Worm (Caenorhabditis elegans) whole organism, late embryonic: ENCODE measurements around the gene vps-39.
"Not testable (repeated sequence)": the region's sequence is repeated elsewhere in the genome, so short reads cannot be mapped to it uniquely, and the experiment has no call there.

ENCODE experiments used
- C08G9.2 ChIP-seq: sonication (generic microtip); optimal IDR thresholded peaks from 2 replicates; lab custom pipeline; 2016; ENCODE audit warnings: mild to moderate bottlenecking, missing genetic modification characterization, moderate library complexity, missing compliant biosample characterization
- C38D4.7 ChIP-seq: fragments of 200-800 bp; sonication (Bioruptor generic); optimal IDR thresholded peaks from 2 replicates; lab custom pipeline; 2018; ENCODE audit warnings: mild to moderate bottlenecking, missing genetic modification characterization, moderate library complexity, missing compliant biosample characterization
- F13H6.1 ChIP-seq: sonication (generic microtip); optimal IDR thresholded peaks from 2 replicates; lab custom pipeline; 2016; ENCODE audit warnings: missing genetic modification characterization, missing compliant biosample characterization
- K02D7.2 ChIP-seq: sonication (generic microtip); optimal IDR thresholded peaks from 2 replicates; lab custom pipeline; 2017; ENCODE audit warnings: mild to moderate bottlenecking, missing genetic modification characterization, missing compliant biosample characterization
- T23F11.4 ChIP-seq: fragments of 200-800 bp; sonication (Bioruptor generic); optimal IDR thresholded peaks from 2 replicates; lab custom pipeline; 2018; ENCODE audit warnings: mild to moderate bottlenecking, missing genetic modification characterization, missing compliant biosample characterization
- ceh-14 ChIP-seq: sonication (generic microtip); optimal IDR thresholded peaks from 2 replicates; lab custom pipeline; 2016; ENCODE audit warnings: missing genotype, missing genetic modification characterization, missing compliant biosample characterization
- ceh-18 ChIP-seq: sonication (generic microtip); optimal IDR thresholded peaks from 2 replicates; lab custom pipeline; 2016; ENCODE audit warnings: missing genetic modification characterization, missing compliant biosample characterization
- ceh-2 ChIP-seq: sonication (generic microtip); optimal IDR thresholded peaks from 2 replicates; lab custom pipeline; 2016; ENCODE audit warnings: missing genotype, missing genetic modification characterization, missing compliant biosample characterization
- ceh-24 ChIP-seq: sonication (generic microtip); optimal IDR thresholded peaks from 2 replicates; lab custom pipeline; 2016; ENCODE audit warnings: mild to moderate bottlenecking, missing genetic modification characterization, missing compliant biosample characterization
- ceh-31 ChIP-seq: sonication (generic microtip); optimal IDR thresholded peaks from 2 replicates; lab custom pipeline; 2016; ENCODE audit warnings: missing genetic modification characterization, missing compliant biosample characterization
- ceh-34 ChIP-seq: sonication (generic microtip); optimal IDR thresholded peaks from 2 replicates; lab custom pipeline; 2016; ENCODE audit warnings: mild to moderate bottlenecking, missing genetic modification characterization, missing compliant biosample characterization
- ceh-6 ChIP-seq: fragments of 200-800 bp; sonication (Bioruptor generic); optimal IDR thresholded peaks from 2 replicates; lab custom pipeline; 2018; ENCODE audit warnings: mild to moderate bottlenecking, missing genetic modification characterization, missing compliant biosample characterization
- dmd-4 ChIP-seq: sonication (generic microtip); optimal IDR thresholded peaks from 2 replicates; lab custom pipeline; 2016; ENCODE audit warnings: borderline replicate concordance, missing genetic modification characterization, missing compliant biosample characterization
- dve-1 ChIP-seq: sonication (generic microtip); optimal IDR thresholded peaks from 2 replicates; lab custom pipeline; 2017; ENCODE audit warnings: antibody characterized with exemption, mild to moderate bottlenecking, missing genetic modification characterization, missing compliant biosample characterization
- elt-2 ChIP-seq: sonication (generic microtip); optimal IDR thresholded peaks from 2 replicates; lab custom pipeline; 2016; ENCODE audit warnings: missing genetic modification reagents, missing genetic modification characterization, missing compliant biosample characterization
- ets-4 ChIP-seq: sonication (generic microtip); optimal IDR thresholded peaks from 2 replicates; lab custom pipeline; 2016; ENCODE audit warnings: missing genetic modification characterization, missing compliant biosample characterization
- fax-1 ChIP-seq: sonication (generic microtip); optimal IDR thresholded peaks from 2 replicates; lab custom pipeline; 2016; ENCODE audit warnings: missing genotype, missing genetic modification characterization, missing compliant biosample characterization
- fkh-6 ChIP-seq: sonication (generic microtip); optimal IDR thresholded peaks from 2 replicates; lab custom pipeline; 2016; ENCODE audit warnings: missing genetic modification characterization, missing compliant biosample characterization
- hlh-30 ChIP-seq: sonication (generic microtip); optimal IDR thresholded peaks from 2 replicates; lab custom pipeline; 2017; ENCODE audit warnings: antibody characterized with exemption, missing genetic modification characterization, missing compliant biosample characterization; ENCODE audit not compliant: insufficient read depth
- hlh-6 ChIP-seq: sonication (generic microtip); optimal IDR thresholded peaks from 2 replicates; lab custom pipeline; 2016; ENCODE audit warnings: missing genotype, missing genetic modification characterization, missing compliant biosample characterization
- hlh-8 ChIP-seq: sonication (generic microtip); optimal IDR thresholded peaks from 2 replicates; lab custom pipeline; 2016; ENCODE audit warnings: missing genotype, missing genetic modification characterization, missing compliant biosample characterization
- lim-6 ChIP-seq: sonication (generic microtip); optimal IDR thresholded peaks from 2 replicates; lab custom pipeline; 2016; ENCODE audit warnings: missing genetic modification characterization, missing compliant biosample characterization
- mec-3 ChIP-seq: sonication (generic microtip); optimal IDR thresholded peaks from 2 replicates; lab custom pipeline; 2016; ENCODE audit warnings: borderline replicate concordance, missing genetic modification characterization, missing compliant biosample characterization
- nfya-1 ChIP-seq: sonication (generic microtip); optimal IDR thresholded peaks from 2 replicates; lab custom pipeline; 2017; ENCODE audit warnings: missing genetic modification characterization, mild to moderate bottlenecking, missing compliant biosample characterization, antibody characterized with exemption, moderate library complexity
- odd-2 ChIP-seq: sonication (generic microtip); optimal IDR thresholded peaks from 2 replicates; lab custom pipeline; 2017; ENCODE audit warnings: antibody characterized with exemption, mild to moderate bottlenecking, missing genetic modification characterization, missing compliant biosample characterization
- pat-9 ChIP-seq: fragments of 200-800 bp; sonication (Bioruptor generic); optimal IDR thresholded peaks from 2 replicates; lab custom pipeline; 2018; ENCODE audit warnings: mild to moderate bottlenecking, missing genetic modification characterization, moderate library complexity, missing compliant biosample characterization
- pqm-1 ChIP-seq: sonication (generic microtip); optimal IDR thresholded peaks from 2 replicates; lab custom pipeline; 2016; ENCODE audit warnings: missing genetic modification characterization, missing compliant biosample characterization
- ref-2 ChIP-seq: sonication (generic microtip); optimal IDR thresholded peaks from 2 replicates; lab custom pipeline; 2016; ENCODE audit warnings: missing genetic modification characterization, missing compliant biosample characterization
- rnt-1 ChIP-seq: sonication (generic microtip); optimal IDR thresholded peaks from 2 replicates; lab custom pipeline; 2016; ENCODE audit warnings: missing genetic modification characterization, missing compliant biosample characterization
- sdc-2 ChIP-seq: sonication (generic microtip); optimal IDR thresholded peaks from 2 replicates; lab custom pipeline; 2016; ENCODE audit warnings: missing genotype, missing genetic modification characterization, missing compliant biosample characterization
- sox-2 ChIP-seq: fragments of 200-800 bp; sonication (Bioruptor generic); IDR thresholded peaks from 2 replicates; pipeline ENCODE4 v1.3.6; 2022; ENCODE audit warnings: missing genetic modification reagents, missing genetic modification characterization, missing compliant biosample characterization
- syd-9 ChIP-seq: sonication (generic microtip); optimal IDR thresholded peaks from 2 replicates; lab custom pipeline; 2016; ENCODE audit warnings: mild to moderate bottlenecking, missing genetic modification characterization, moderate library complexity, missing compliant biosample characterization
- tbx-2 ChIP-seq: sonication (generic microtip); optimal IDR thresholded peaks from 2 replicates; lab custom pipeline; 2016; ENCODE audit warnings: missing genetic modification characterization, missing compliant biosample characterization
- tbx-7 ChIP-seq: sonication (generic microtip); optimal IDR thresholded peaks from 2 replicates; lab custom pipeline; 2016; ENCODE audit warnings: missing genotype, missing genetic modification characterization, missing compliant biosample characterization
- unc-3 ChIP-seq, 2 experiments: fragments of 200-800 bp in 1 of 2; sonication (Bioruptor generic) in 1 of 2; sonication (generic microtip) in 1 of 2; conservative IDR thresholded peaks in 1 of 2; optimal IDR thresholded peaks in 1 of 2; 2 replicates each; pipeline versions ENCODE4 v1.3.6 to Lab custom; 2016 to 2022; ENCODE audit warnings: missing compliant biosample characterization in 2 of 2, missing genetic modification characterization in 2 of 2, missing genetic modification reagents in 1 of 2
- unc-42 ChIP-seq: sonication (generic microtip); optimal IDR thresholded peaks from 2 replicates; lab custom pipeline; 2016; ENCODE audit warnings: missing genotype, missing genetic modification characterization, missing compliant biosample characterization
- unc-55 ChIP-seq: sonication (generic microtip); optimal IDR thresholded peaks from 2 replicates; lab custom pipeline; 2017; ENCODE audit warnings: missing biosample characterization, missing genetic modification reagents, missing genetic modification characterization
- zip-5 ChIP-seq: sonication (generic microtip); optimal IDR thresholded peaks from 2 replicates; lab custom pipeline; 2016; ENCODE audit warnings: missing genetic modification characterization, missing compliant biosample characterization
- ztf-16 ChIP-seq: sonication (generic microtip); optimal IDR thresholded peaks from 2 replicates; lab custom pipeline; 2017; ENCODE audit warnings: missing genetic modification characterization, missing compliant biosample characterization

vps-39 gene

DNA sequence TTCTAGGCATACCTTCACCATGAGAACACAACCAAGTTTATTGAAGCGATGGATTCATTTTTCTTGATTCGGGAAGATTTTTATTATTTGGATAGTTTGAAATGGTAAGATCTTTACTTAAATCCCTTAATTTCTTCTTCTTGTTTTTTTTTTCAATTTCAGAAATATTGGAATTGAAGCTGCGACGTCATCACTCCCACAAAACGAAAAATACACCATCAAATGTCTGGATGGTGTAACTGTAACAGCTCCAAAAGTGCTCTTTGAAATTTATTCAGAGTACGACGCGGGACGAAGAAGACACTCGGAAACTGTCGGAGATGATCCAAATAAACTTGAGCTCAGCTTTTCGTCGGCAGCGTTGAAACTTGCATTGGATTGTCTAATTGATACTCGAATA, 26.2 kb upstream of the vps-39 start, which contains the start of gene D1086.21:
D1086.21 (plus strand) TSS at position 301 of the 400 bp plus-strand sequence.
- no peak for TF ChIP-seq syd-9 (tag; lab: Kevin White, UChicago)
- TF ChIP-seq, all 69 proteins: peak for 0

DNA sequence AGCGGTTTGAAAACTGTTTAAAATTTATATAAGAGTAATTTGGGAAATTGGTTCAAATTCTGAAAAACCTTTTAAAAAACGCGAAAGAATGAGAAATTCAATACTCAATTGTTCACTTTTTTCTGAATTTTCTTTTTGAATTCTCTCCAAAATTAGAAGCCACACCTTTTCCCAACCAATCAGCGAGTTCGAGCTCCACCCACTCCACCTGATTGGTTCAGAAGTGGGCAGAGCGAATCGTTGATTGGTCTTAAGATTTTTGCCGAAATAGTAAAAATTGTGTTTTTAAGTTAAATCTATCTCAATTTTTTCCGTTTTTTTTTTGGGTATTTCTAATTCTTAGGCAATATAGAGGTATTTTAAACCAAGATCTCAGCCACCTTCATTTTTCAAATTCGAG, 25.8 kb upstream of the vps-39 start:
- peak; percentile 94 for TF ChIP-seq nfya-1 (tag; lab: Kevin White, UChicago)
- TF ChIP-seq pat-9 (tag; lab: Kevin White, UChicago), result no peak

DNA sequence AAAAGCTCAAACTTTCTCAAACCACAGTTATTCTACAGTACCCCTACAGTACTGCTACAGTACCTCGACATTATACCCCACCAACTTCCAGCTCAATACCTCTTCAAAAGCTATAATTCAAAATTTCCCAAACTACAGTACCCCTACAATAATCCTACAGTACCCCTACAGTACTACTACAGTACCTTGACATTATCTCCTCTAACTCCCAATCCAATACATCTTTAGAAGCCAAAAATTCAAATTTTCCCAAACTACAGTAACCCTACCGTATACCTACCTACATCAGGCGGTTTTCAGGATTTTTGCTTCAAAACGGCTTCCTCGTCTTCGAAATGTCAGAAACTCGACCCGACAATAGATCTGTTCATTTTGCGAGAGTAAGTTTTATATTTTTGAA, 19.4 kb upstream of the vps-39 start, which contains the start of gene F58D12.3:
F58D12.3 (plus strand) TSS at position 301 of the 400 bp plus-strand sequence.
- TF ChIP-seq T23F11.4 (GFP tag; lab: Kevin White, UChicago) (no peak), pqm-1 (tag; lab: Kevin White, UChicago) (no peak), ceh-24 (tag; lab: Kevin White, UChicago) (no peak), sox-2 (GFP tag; lab: Robert Waterston, UW) (no peak), odd-2 (tag; lab: Kevin White, UChicago) (no peak), ceh-6 (GFP tag; lab: Kevin White, UChicago) (no peak), dmd-4 (tag; lab: Kevin White, UChicago) (no peak), K02D7.2 (tag; lab: Kevin White, UChicago) (no peak), C38D4.7 (GFP tag; lab: Kevin White, UChicago) (no peak)

DNA sequence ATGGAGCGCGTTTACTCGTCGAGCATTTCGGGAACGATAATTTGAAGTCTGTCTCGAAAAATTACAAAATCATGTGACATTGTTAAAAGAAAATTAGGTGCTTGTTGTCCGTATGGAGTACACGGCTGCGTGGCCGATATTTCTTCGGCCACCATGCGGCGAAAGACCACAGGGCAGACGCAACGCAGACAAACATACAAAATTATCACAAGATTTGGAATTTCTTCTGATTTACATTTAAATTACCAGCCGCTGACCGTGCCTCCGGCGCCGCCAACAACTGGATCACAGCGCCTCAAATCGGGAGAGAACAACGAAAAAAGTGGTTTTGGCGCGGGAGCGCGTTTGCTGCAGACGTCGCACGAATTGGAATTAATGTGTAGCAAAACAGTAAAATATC, 16.9 kb upstream of the vps-39 start:
- TF ChIP-seq fkh-6 (tag; lab: Kevin White, UChicago) (peak; percentile 50), ceh-2 (tag; lab: Kevin White, UChicago) (peak; percentile 92), C08G9.2 (tag; lab: Kevin White, UChicago) (peak; percentile 99), dve-1 (tag; lab: Kevin White, UChicago) (peak; percentile 9), hlh-6 (peak; percentile 62), fax-1 (tag; lab: Kevin White, UChicago) (peak; percentile 54), ceh-31 (peak; percentile 92), hlh-30 (tag; lab: Kevin White, UChicago) (peak; percentile 90), ceh-18 (tag; lab: Kevin White, UChicago) (peak; percentile 76), ref-2 (tag; lab: Kevin White, UChicago) (peak; percentile 91), ztf-16 (peak; percentile 16), unc-55 (GFP tag; lab: Kevin White, UChicago) (peak; percentile 39), mec-3 (tag; lab: Kevin White, UChicago) (peak; percentile 83), unc-42 (tag; lab: Kevin White, UChicago) (peak; percentile 66), tbx-2 (tag; lab: Kevin White, UChicago) (peak; percentile 91), pqm-1 (tag; lab: Kevin White, UChicago) (peak; percentile 44), unc-3 (GFP tag; conservative IDR thresholded peaks at IDR 0.05; lab: Robert Waterston, UW) (0 out of 2 replicates have a peak, but pooled peaks have one; percentile 40), sdc-2 (tag; lab: Kevin White, UChicago) (peak; percentile 66), dmd-4 (tag; lab: Kevin White, UChicago) (peak; percentile 43), ceh-14 (tag; lab: Kevin White, UChicago) (peak; percentile 65), lim-6 (peak; percentile 35), ceh-34 (tag; lab: Kevin White, UChicago) (peak; percentile 3), ets-4 (tag; lab: Kevin White, UChicago) (peak; percentile 97), tbx-7 (tag; lab: Kevin White, UChicago) (peak; percentile 91), F13H6.1 (peak; percentile 53), zip-5 (tag; lab: Kevin White, UChicago) (peak; percentile 75), elt-2 (tag; lab: Kevin White, UChicago) (peak; percentile 58), hlh-8 (peak; percentile 85), rnt-1 (peak; percentile 84), nfya-1 (tag; lab: Kevin White, UChicago) (peak; percentile 37)
- not testable (repeated sequence) for TF ChIP-seq unc-3 (tag; optimal IDR thresholded peaks at IDR 0.05; lab: Kevin White, UChicago)
- TF ChIP-seq, all 69 proteins: peak for 30; not testable (repeated sequence) for 39
